Worm (Caenorhabditis elegans) whole organism, early embryonic: ENCODE measurements around the gene F25E5.2.

Experiments
- F13C5.2 ChIP-seq: sonication (generic microtip); optimal IDR thresholded peaks from 2 replicates; lab custom pipeline; 2017; ENCODE audit warnings: mild to moderate bottlenecking, missing genetic modification characterization, inconsistent platforms, missing compliant biosample characterization
- ama-1 ChIP-seq: fragments of 150-350 bp; optimal IDR thresholded peaks from 2 replicates; lab custom pipeline; 2014
- ets-7 ChIP-seq: sonication (generic microtip); optimal IDR thresholded peaks from 2 replicates; lab custom pipeline; 2016; ENCODE audit warnings: missing genotype, missing genetic modification characterization, missing compliant biosample characterization
- hmbx-1 ChIP-seq: sonication (generic microtip); optimal IDR thresholded peaks from 2 replicates; lab custom pipeline; 2016; ENCODE audit warnings: mild to moderate bottlenecking, missing genetic modification characterization, missing compliant biosample characterization
- tbx-11 ChIP-seq: fragments of 200-800 bp; sonication (Bioruptor generic); IDR thresholded peaks from 2 replicates; pipeline ENCODE4 v1.3.6; 2022; ENCODE audit warnings: missing genetic modification characterization, missing compliant biosample characterization
- tra-4 ChIP-seq: sonication (generic microtip); optimal IDR thresholded peaks from 2 replicates; lab custom pipeline; 2017; ENCODE audit warnings: missing genetic modification characterization, missing compliant biosample characterization

DNA sequence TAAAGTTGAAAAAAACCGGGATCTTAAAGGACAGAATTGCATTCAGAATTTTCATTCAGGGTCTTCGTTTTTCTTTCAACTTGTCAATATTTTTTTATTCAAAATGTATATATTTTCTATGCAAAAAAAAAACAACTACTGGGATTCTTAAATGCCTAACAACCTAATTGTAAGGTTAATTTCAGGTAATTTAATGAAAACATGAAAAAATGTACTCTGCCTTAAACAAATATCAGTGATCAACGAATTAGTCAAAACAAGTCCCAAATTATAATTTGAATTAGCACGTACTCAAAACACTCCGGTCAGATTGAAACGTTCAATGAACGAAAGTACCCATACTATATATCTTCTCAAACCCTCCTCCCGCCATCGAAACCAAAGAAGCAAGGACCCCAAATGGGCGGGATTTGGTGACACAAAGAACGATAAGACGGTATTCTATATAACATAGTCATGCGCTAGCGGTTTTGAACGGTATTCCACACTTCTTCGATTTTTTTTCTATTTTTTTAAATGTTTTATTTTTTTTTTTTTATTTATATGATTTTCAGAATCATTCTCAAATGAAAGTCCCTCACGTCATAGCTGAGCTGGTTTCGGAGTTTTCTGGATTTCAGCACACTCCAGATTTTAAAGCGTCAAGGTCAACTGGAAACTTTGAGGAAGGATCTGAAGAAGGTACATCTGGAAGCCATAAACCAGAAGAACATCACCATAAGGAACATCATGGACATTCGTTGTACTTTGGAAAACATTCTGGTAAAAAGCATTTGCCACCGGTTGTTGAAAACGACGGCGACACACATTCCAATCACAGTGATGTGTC is 19.5 kb upstream of the F25E5.2 start, which contains the start of the genes ddo-2 and F25E5.8:
- TF ChIP-seq tbx-11 (GFP tag; lab: Robert Waterston, UW) (no peak), tra-4 (no peak), ama-1 (no peak), F13C5.2 (tag; lab: Kevin White, UChicago) (no peak), hmbx-1 (tag; lab: Kevin White, UChicago) (no peak), ets-7 (tag; lab: Kevin White, UChicago) (no peak)
